Worm (Caenorhabditis elegans) whole organism, young adult: ENCODE data around the gene ZK1010.4.

Source experiments
- attf-5 ChIP-seq: fragments of 200-800 bp; sonication (Bioruptor generic); optimal IDR thresholded peaks from 2 replicates; lab custom pipeline; 2018; ENCODE audit warnings: mild to moderate bottlenecking, missing genetic modification characterization, missing compliant biosample characterization
- ceh-27 ChIP-seq: fragments of 200-800 bp; sonication (Bioruptor generic); optimal IDR thresholded peaks from 2 replicates; lab custom pipeline; 2018; ENCODE audit warnings: mild to moderate bottlenecking, missing genetic modification characterization, moderate library complexity, missing compliant biosample characterization
- ets-4 ChIP-seq: fragments of 200-800 bp; sonication (Bioruptor generic); optimal IDR thresholded peaks from 2 replicates; lab custom pipeline; 2018; ENCODE audit warnings: mild to moderate bottlenecking, missing genetic modification characterization, missing compliant biosample characterization
- pha-4 ChIP-seq: fragments of 150-350 bp; sonication (generic microtip); optimal IDR thresholded peaks from 2 replicates; lab custom pipeline; 2014; ENCODE audit warnings: missing biosample characterization, missing genetic modification reagents, missing genetic modification characterization

- TF ChIP-seq ceh-27 (GFP tag; lab: Kevin White, UChicago) (no peak), pha-4 (no peak), attf-5 (GFP tag; lab: Kevin White, UChicago) (no peak), ets-4 (no peak)
Observed at ce11 chrIII:13000457-13000856, 19.6 kb downstream of the ZK1010.4 start, which contains the start of gene ZK1010.8.
